Worm (Caenorhabditis elegans) whole organism, L2 larva: ENCODE results near the gene col-148.

Experiments used
- C34F6.9 ChIP-seq: fragments of 150-350 bp; optimal IDR thresholded peaks from 2 replicates; lab custom pipeline; 2014; ENCODE audit warnings: missing biosample characterization, missing genetic modification characterization
- F13H6.1 ChIP-seq: sonication (generic microtip); optimal IDR thresholded peaks from 2 replicates; lab custom pipeline; 2016; ENCODE audit warnings: missing genetic modification characterization, missing compliant biosample characterization
- Y55F3AM.14 ChIP-seq: fragments of 200-800 bp; sonication (Bioruptor generic); optimal IDR thresholded peaks from 2 replicates; lab custom pipeline; 2018; ENCODE audit warnings: mild to moderate bottlenecking, missing genetic modification characterization, missing compliant biosample characterization
- ZK546.5 ChIP-seq: sonication (generic microtip); optimal IDR thresholded peaks from 2 replicates; lab custom pipeline; 2017; ENCODE audit warnings: missing biosample characterization, missing genetic modification characterization
- aly-2 ChIP-seq: fragments of 150-350 bp; optimal IDR thresholded peaks from 2 replicates; lab custom pipeline; 2014; ENCODE audit warnings: missing biosample characterization, missing genetic modification characterization
- blmp-1 ChIP-seq: sonication (generic microtip); optimal IDR thresholded peaks from 2 replicates; lab custom pipeline; 2017; ENCODE audit warnings: missing genetic modification characterization, mild to moderate bottlenecking, missing compliant biosample characterization, antibody characterized with exemption, moderate library complexity; ENCODE audit not compliant: insufficient read depth
- ceh-16 ChIP-seq: fragments of 150-350 bp; optimal IDR thresholded peaks from 2 replicates; lab custom pipeline; 2014; ENCODE audit warnings: missing biosample characterization, missing genetic modification characterization
- ceh-82 ChIP-seq: fragments of 150-350 bp; optimal IDR thresholded peaks from 2 replicates; lab custom pipeline; 2014; ENCODE audit warnings: missing biosample characterization, missing genetic modification characterization
- crh-2 ChIP-seq: sonication (generic microtip); optimal IDR thresholded peaks from 2 replicates; lab custom pipeline; 2017; ENCODE audit warnings: missing biosample characterization, missing genetic modification characterization
- egl-27 ChIP-seq: sonication (generic microtip); optimal IDR thresholded peaks from 3 replicates; lab custom pipeline; 2017; ENCODE audit warnings: missing biosample characterization, missing genetic modification reagents, missing genetic modification characterization
- elt-1 ChIP-seq: fragments of 150-350 bp; optimal IDR thresholded peaks from 2 replicates; lab custom pipeline; 2014; ENCODE audit warnings: missing biosample characterization, missing genetic modification characterization
- elt-3 ChIP-seq: sonication (generic microtip); optimal IDR thresholded peaks from 2 replicates; lab custom pipeline; 2017; ENCODE audit warnings: missing biosample characterization, missing genetic modification characterization
- fos-1 ChIP-seq: fragments of 150-350 bp; optimal IDR thresholded peaks from 2 replicates; lab custom pipeline; 2014; ENCODE audit warnings: missing biosample characterization, missing genetic modification characterization
- gmeb-1 ChIP-seq: fragments of 150-350 bp; optimal IDR thresholded peaks from 2 replicates; lab custom pipeline; 2014; ENCODE audit warnings: missing biosample characterization, missing genetic modification characterization
- lin-11 ChIP-seq: fragments of 150-350 bp; sonication (generic microtip); optimal IDR thresholded peaks from 2 replicates; lab custom pipeline; 2014; ENCODE audit warnings: missing biosample characterization, missing genetic modification characterization, inconsistent platforms, mixed read lengths
- lin-13 ChIP-seq: fragments of 150-350 bp; optimal IDR thresholded peaks from 2 replicates; lab custom pipeline; 2014; ENCODE audit warnings: missing biosample characterization, missing genetic modification reagents, missing genetic modification characterization
- lin-39 ChIP-seq: fragments of 150-350 bp; optimal IDR thresholded peaks from 2 replicates; lab custom pipeline; 2014; ENCODE audit warnings: missing biosample characterization, missing genetic modification reagents, missing genetic modification characterization
- lsy-2 ChIP-seq, 2 experiments: fragments of 150-350 bp in 1 of 2; sonication (generic microtip) in 1 of 2; optimal IDR thresholded peaks; 2 replicates each; lab custom pipeline; 2014 to 2017; ENCODE audit warnings: missing biosample characterization in 2 of 2, missing genetic modification characterization in 2 of 2
- mab-5 ChIP-seq: fragments of 150-350 bp; optimal IDR thresholded peaks from 2 replicates; lab custom pipeline; 2014; ENCODE audit warnings: missing biosample characterization, missing genetic modification characterization
- mbf-1 ChIP-seq: sonication (generic microtip); optimal IDR thresholded peaks from 2 replicates; lab custom pipeline; 2017; ENCODE audit warnings: missing biosample characterization, missing genetic modification characterization
- mdl-1 ChIP-seq, 2 experiments: fragments of 150-350 bp in 1 of 2; sonication (generic microtip) in 1 of 2; optimal IDR thresholded peaks; 2 replicates each; lab custom pipeline; 2017; ENCODE audit warnings: missing biosample characterization in 2 of 2, missing genetic modification characterization in 2 of 2
- nhr-11 ChIP-seq: fragments of 150-350 bp; optimal IDR thresholded peaks from 2 replicates; lab custom pipeline; 2014; ENCODE audit warnings: missing biosample characterization, missing genetic modification characterization
- nhr-12 ChIP-seq: fragments of 150-350 bp; optimal IDR thresholded peaks from 2 replicates; lab custom pipeline; 2014; ENCODE audit warnings: missing biosample characterization, missing genetic modification characterization
- nhr-129 ChIP-seq: fragments of 150-350 bp; optimal IDR thresholded peaks from 2 replicates; lab custom pipeline; 2014; ENCODE audit warnings: missing biosample characterization, missing genetic modification characterization
- nhr-21 ChIP-seq: fragments of 150-350 bp; optimal IDR thresholded peaks from 2 replicates; lab custom pipeline; 2014; ENCODE audit warnings: missing biosample characterization, missing genetic modification characterization
- peb-1 ChIP-seq: fragments of 150-350 bp; optimal IDR thresholded peaks from 2 replicates; lab custom pipeline; 2014; ENCODE audit warnings: missing biosample characterization, missing genetic modification characterization
- sem-4 ChIP-seq: fragments of 150-350 bp; optimal IDR thresholded peaks from 2 replicates; lab custom pipeline; 2014; ENCODE audit warnings: missing biosample characterization, missing genetic modification reagents, missing genetic modification characterization
- skn-1 ChIP-seq: sonication (generic microtip); optimal IDR thresholded peaks from 2 replicates; lab custom pipeline; 2017; ENCODE audit warnings: missing biosample characterization, missing genetic modification characterization
- sma-3 ChIP-seq: sonication (generic microtip); optimal IDR thresholded peaks from 2 replicates; lab custom pipeline; 2016; ENCODE audit warnings: missing genetic modification reagents, missing genetic modification characterization, missing compliant biosample characterization
- sma-9 ChIP-seq, 2 experiments: fragments of 150-350 bp in 1 of 2; sonication (generic microtip) in 1 of 2; optimal IDR thresholded peaks; 2 replicates each; lab custom pipeline; 2014 to 2016; ENCODE audit warnings: missing genetic modification characterization in 2 of 2, mild to moderate bottlenecking in 1 of 2, missing biosample characterization in 1 of 2, missing compliant biosample characterization in 1 of 2, missing genetic modification reagents in 1 of 2, moderate library complexity in 1 of 2
- snpc-4 ChIP-seq: fragments of 150-350 bp; optimal IDR thresholded peaks from 2 replicates; lab custom pipeline; 2014; ENCODE audit warnings: missing biosample characterization, missing genetic modification characterization
- unc-39 ChIP-seq: fragments of 150-350 bp; optimal IDR thresholded peaks from 2 replicates; lab custom pipeline; 2014; ENCODE audit warnings: missing biosample characterization, missing genetic modification characterization
- unc-55 ChIP-seq: fragments of 150-350 bp; sonication (generic microtip); optimal IDR thresholded peaks from 3 replicates; lab custom pipeline; 2014; ENCODE audit warnings: missing biosample characterization, missing genetic modification reagents, missing genetic modification characterization
- ztf-1 ChIP-seq: fragments of 200-800 bp; sonication (Bioruptor generic); conservative IDR thresholded peaks from 2 replicates; pipeline ENCODE4 v1.3.6; 2022; ENCODE audit warnings: missing genetic modification characterization, missing compliant biosample characterization
- ztf-11 ChIP-seq: sonication (generic microtip); optimal IDR thresholded peaks from 2 replicates; lab custom pipeline; 2017; ENCODE audit warnings: missing biosample characterization, missing genetic modification characterization
- ztf-4 ChIP-seq: fragments of 150-350 bp; optimal IDR thresholded peaks from 2 replicates; lab custom pipeline; 2014; ENCODE audit warnings: missing biosample characterization, missing genetic modification characterization

Gene col-148

DNA sequence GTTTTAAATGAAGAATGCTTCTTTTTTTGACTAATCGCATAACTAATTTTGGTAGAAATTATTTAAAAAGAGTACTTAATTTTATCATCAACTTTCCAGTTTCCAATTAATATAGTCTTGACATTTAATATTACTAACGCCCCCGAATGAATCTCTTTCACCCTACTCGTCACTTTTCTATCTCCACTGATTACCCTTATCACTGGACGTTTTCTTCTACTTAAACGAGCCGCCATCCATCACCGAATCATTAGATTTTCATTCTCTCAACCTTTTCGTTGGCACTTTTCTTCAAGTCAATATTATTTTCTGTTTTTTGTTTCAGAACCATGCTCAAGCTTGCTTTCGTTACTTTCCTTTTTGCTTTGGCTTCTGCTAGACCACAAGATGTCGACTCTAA, 36.0 kb downstream of the col-148 start, which contains the start of gene lys-1:
Gene lys-1, plus strand, starts transcription at position 326 of the 400 bp plus-strand sequence.
- TF ChIP-seq sma-9 (GFP tag; optimal IDR thresholded peaks at IDR 0.05; lab: Kevin White, UChicago): peak; percentile 35
- TF ChIP-seq sma-9 (tag; optimal IDR thresholded peaks at IDR 0.05; lab: Kevin White, UChicago): no peak
- peak; percentile 95 for TF ChIP-seq fos-1
- no peak for TF ChIP-seq sma-3
- TF ChIP-seq, all 48 proteins: peak for 2

DNA sequence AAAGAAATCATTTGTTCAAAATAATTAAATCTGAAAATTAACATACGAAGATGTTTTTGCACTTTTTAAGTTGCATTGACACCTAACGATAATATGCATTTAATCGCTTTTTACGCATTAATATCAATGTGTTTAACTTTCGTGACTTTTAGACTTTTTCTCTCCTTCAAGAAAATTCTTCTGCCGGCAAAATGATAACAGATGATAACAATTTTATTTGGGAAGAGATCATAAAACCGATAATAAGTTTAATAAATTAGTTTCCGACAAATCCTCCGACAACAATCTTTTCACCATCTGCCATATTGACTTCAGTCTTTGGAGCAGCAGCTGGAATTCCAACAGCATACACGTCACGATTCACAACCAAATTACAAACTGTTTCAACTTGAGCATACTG, 38.6 kb downstream of the col-148 start:
- TF ChIP-seq ztf-1 (no peak), fos-1 (peak; percentile 70), mab-5 (tag; lab: Kevin White, UChicago) (no peak), sma-9 (GFP tag; optimal IDR thresholded peaks at IDR 0.05; lab: Kevin White, UChicago) (peak; percentile 24), sma-9 (tag; optimal IDR thresholded peaks at IDR 0.05; lab: Kevin White, UChicago) (no peak), nhr-12 (tag; lab: Kevin White, UChicago) (no peak), skn-1 (tag; lab: Kevin White, UChicago) (no peak), C34F6.9 (tag; lab: Kevin White, UChicago) (no peak), mbf-1 (no peak), nhr-11 (no peak), snpc-4 (tag; lab: Kevin White, UChicago) (no peak), sem-4 (tag; lab: Kevin White, UChicago) (no peak), gmeb-1 (peak; percentile 47), elt-1 (tag; lab: Kevin White, UChicago) (no peak), ztf-11 (tag; lab: Kevin White, UChicago) (no peak), Y55F3AM.14 (GFP tag; lab: Kevin White, UChicago) (no peak), aly-2 (tag; lab: Kevin White, UChicago) (no peak), unc-39 (tag; lab: Kevin White, UChicago) (no peak), crh-2 (tag; lab: Kevin White, UChicago) (peak; percentile 12), lin-13 (GFP tag; lab: Kevin White, UChicago) (no peak), nhr-21 (tag; lab: Kevin White, UChicago) (no peak), peb-1 (tag; lab: Kevin White, UChicago) (no peak), elt-3 (tag; lab: Kevin White, UChicago) (no peak), lsy-2 (tag; optimal IDR thresholded peaks at IDR 0.05; lab: Kevin White, UChicago) (no peak), blmp-1 (tag; lab: Kevin White, UChicago) (no peak), ceh-16 (tag; lab: Kevin White, UChicago) (no peak)

- TF ChIP-seq fos-1 (peak; percentile 92), F13H6.1 (tag; lab: Kevin White, UChicago) (no peak), sem-4 (tag; lab: Kevin White, UChicago) (no peak), lin-11 (tag; lab: Kevin White, UChicago) (no peak), crh-2 (tag; lab: Kevin White, UChicago) (peak; percentile 27), peb-1 (tag; lab: Kevin White, UChicago) (no peak), sma-9 (GFP tag; optimal IDR thresholded peaks at IDR 0.05; lab: Kevin White, UChicago) (peak; percentile 66), sma-9 (tag; optimal IDR thresholded peaks at IDR 0.05; lab: Kevin White, UChicago) (no peak), egl-27 (tag; lab: Kevin White, UChicago) (no peak)
- TF ChIP-seq, all 48 proteins: peak for 3
Measured at ce11 chrV:10281374-10281773, 39.8 kb downstream of the col-148 start, which contains the start of gene lys-2. lys-2 (minus strand) TSS chrV:10281474.

- no peak for TF ChIP-seq F13H6.1 (tag; lab: Kevin White, UChicago)
- TF ChIP-seq nhr-12 (tag; lab: Kevin White, UChicago): no peak
- TF ChIP-seq lin-39: no peak
- TF ChIP-seq lsy-2 (tag; optimal IDR thresholded peaks at IDR 0.05; lab: Kevin White, UChicago): no peak
- TF ChIP-seq Y55F3AM.14 (GFP tag; lab: Kevin White, UChicago): no peak
- no peak for TF ChIP-seq lin-13 (GFP tag; lab: Kevin White, UChicago)
- no peak for TF ChIP-seq ceh-16 (tag; lab: Kevin White, UChicago)
- no peak for TF ChIP-seq egl-27 (tag; lab: Kevin White, UChicago)
- no peak for TF ChIP-seq nhr-129 (tag; lab: Kevin White, UChicago)
- TF ChIP-seq elt-1 (tag; lab: Kevin White, UChicago): no peak
Measured at ce11 chrV:10283444-10283843, 41.9 kb downstream of the col-148 start, which contains the start of gene lys-3. lys-3 (minus strand) TSS chrV:10283544.

DNA sequence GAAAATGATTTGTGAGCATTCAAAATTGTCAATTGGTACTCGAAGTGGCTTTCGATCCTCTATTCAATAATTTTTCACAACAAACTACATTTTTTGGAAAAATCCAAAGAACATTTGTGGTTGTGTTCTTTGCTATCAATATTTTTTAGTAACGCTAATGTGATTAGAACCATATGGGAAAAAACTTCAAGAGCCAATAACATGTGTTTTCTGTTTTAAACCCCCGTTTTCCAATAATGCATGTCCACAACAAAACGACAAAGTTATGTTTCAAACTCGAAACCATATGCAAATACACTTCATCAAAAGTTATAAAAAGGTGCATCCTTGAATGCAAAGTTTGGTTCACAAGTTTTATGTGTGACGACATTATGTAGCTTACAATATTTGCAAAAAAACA, 44.3 kb downstream of the col-148 start:
- TF ChIP-seq gmeb-1 (no peak), skn-1 (tag; lab: Kevin White, UChicago) (no peak), ztf-4 (tag; lab: Kevin White, UChicago) (no peak), F13H6.1 (tag; lab: Kevin White, UChicago) (no peak), ztf-11 (tag; lab: Kevin White, UChicago) (no peak), sma-9 (GFP tag; optimal IDR thresholded peaks at IDR 0.05; lab: Kevin White, UChicago) (no peak), sma-9 (tag; optimal IDR thresholded peaks at IDR 0.05; lab: Kevin White, UChicago) (no peak), nhr-12 (tag; lab: Kevin White, UChicago) (no peak), nhr-21 (tag; lab: Kevin White, UChicago) (no peak), ceh-82 (tag; lab: Kevin White, UChicago) (no peak), ZK546.5 (tag; lab: Kevin White, UChicago) (no peak), unc-55 (no peak), lin-11 (tag; lab: Kevin White, UChicago) (no peak), sma-3 (no peak), C34F6.9 (tag; lab: Kevin White, UChicago) (no peak), mdl-1 (tag; optimal IDR thresholded peaks at IDR 0.05; lab: Kevin White, UChicago) (no peak)
